Fruit fly (Drosophila melanogaster): ENCODE measurements around the gene 140up.
A peak's percentile ranks its signal among the peaks of the same experiment; 100 is the strongest.

The 140up gene

dm6 chr3R:14088887-14089567 is 36.3 kb downstream of the 140up start, which contains the start of gene Npc2b (continued):
- TF ChIP-seq Nf-YB (GFP tag; optimal IDR thresholded peaks at IDR 0.05) = peak; percentile 15
- TF ChIP-seq gsb (GFP tag; IDR thresholded peaks at IDR 0.05) = no peak
- 0 out of 2 replicates have a peak, but pooled peaks have one; percentile 14 for TF ChIP-seq klu (GFP tag; IDR thresholded peaks at IDR 0.05)
- TF ChIP-seq CG9876 (GFP tag; optimal IDR thresholded peaks at IDR 0.05) = peak; percentile 56
- TF ChIP-seq fd102C (GFP tag; optimal IDR thresholded peaks at IDR 0.05) = peak; percentile 31
- peak; percentile 29 for TF ChIP-seq Myb (GFP tag; optimal IDR thresholded peaks at IDR 0.05)
- no peak for TF ChIP-seq Usf (GFP tag; optimal IDR thresholded peaks at IDR 0.05)
- TF ChIP-seq ase (GFP tag; IDR thresholded peaks at IDR 0.05) = peak; percentile 17; the same call in 1 of the 3 replicates
- TF ChIP-seq CG4282 (GFP tag; optimal IDR thresholded peaks at IDR 0.05) = peak; percentile 37
- no peak for TF ChIP-seq dan (GFP tag; IDR thresholded peaks at IDR 0.05)
- peak; percentile 83 for TF ChIP-seq CG2199 (GFP tag; IDR thresholded peaks at IDR 0.05)
- peak; percentile 50 for TF ChIP-seq CG7987 (GFP tag; optimal IDR thresholded peaks at IDR 0.05)
- TF ChIP-seq CG11247 (GFP tag; IDR thresholded peaks at IDR 0.05) = peak; percentile 60
- TF ChIP-seq pho (GFP tag; optimal IDR thresholded peaks at IDR 0.05) = peak; percentile 41
- peak; percentile 9 for TF ChIP-seq CG12236 (GFP tag; optimal IDR thresholded peaks at IDR 0.05)
- no peak for TF ChIP-seq schlank (tag; optimal IDR thresholded peaks at IDR 0.05)
- TF ChIP-seq unc-4 (GFP tag; IDR thresholded peaks at IDR 0.05; ENCODE audit: partially characterized antibody) = no peak
- TF ChIP-seq Antp (GFP tag; optimal IDR thresholded peaks at IDR 0.05) = peak; percentile 33
- peak; percentile 49 for TF ChIP-seq row (GFP tag; IDR thresholded peaks at IDR 0.05)
- TF ChIP-seq prd (optimal IDR thresholded peaks at IDR 0.05) = no peak
- peak; percentile 40; the same call in 1 of the 3 replicates for TF ChIP-seq prd (GFP tag; IDR thresholded peaks at IDR 0.05)
- TF ChIP-seq kay (GFP tag; optimal IDR thresholded peaks at IDR 0.05) = peak; percentile 5
- no peak for TF ChIP-seq CG11695 (GFP tag; IDR thresholded peaks at IDR 0.05)
- TF ChIP-seq CG12744 (GFP tag; optimal IDR thresholded peaks at IDR 0.05) = peak; percentile 33
- no peak for TF ChIP-seq D19B (GFP tag; optimal IDR thresholded peaks at IDR 0.05)
- no peak for TF ChIP-seq dm (GFP tag; optimal IDR thresholded peaks at IDR 0.05)
- no peak for TF ChIP-seq croc (GFP tag; conservative IDR thresholded peaks at IDR 0.05)
- no peak for TF ChIP-seq MBD-R2 (GFP tag; IDR thresholded peaks at IDR 0.05)
- TF ChIP-seq CG6254 (GFP tag; optimal IDR thresholded peaks at IDR 0.05) = peak; percentile 14
- peak; percentile 88 for TF ChIP-seq zf30C (GFP tag; optimal IDR thresholded peaks at IDR 0.05)
- no peak for TF ChIP-seq pzg (GFP tag; optimal IDR thresholded peaks at IDR 0.05)
- peak; percentile 81 for TF ChIP-seq Bgb (GFP tag; IDR thresholded peaks at IDR 0.05; ENCODE audit: partially characterized antibody)
- TF ChIP-seq E2f2 (GFP tag; IDR thresholded peaks at IDR 0.05) = peak; percentile 39
- TF ChIP-seq CG10147 (GFP tag; optimal IDR thresholded peaks at IDR 0.05) = no peak
- TF ChIP-seq vvl (GFP tag; IDR thresholded peaks at IDR 0.05) = peak; percentile 43; the same call in 1 of the 2 replicates
- no peak for TF ChIP-seq CG10462 (GFP tag; optimal IDR thresholded peaks at IDR 0.05)
- TF ChIP-seq her (GFP tag; optimal IDR thresholded peaks at IDR 0.05) = peak; percentile 25
- peak; percentile 38 for TF ChIP-seq btn (GFP tag; optimal IDR thresholded peaks at IDR 0.05)
- no peak for TF ChIP-seq Doc2 (GFP tag; IDR thresholded peaks at IDR 0.05)
- TF ChIP-seq CG18011 (GFP tag; optimal IDR thresholded peaks at IDR 0.05) = no peak
- TF ChIP-seq jumu (GFP tag; optimal IDR thresholded peaks at IDR 0.05) = no peak
- TF ChIP-seq ranshi (GFP tag; IDR thresholded peaks at IDR 0.05) = 0 out of 2 replicates have a peak, but pooled peaks have one; percentile 16
- peak; percentile 50 for TF ChIP-seq ATbp (GFP tag; optimal IDR thresholded peaks at IDR 0.05)
- TF ChIP-seq ap (GFP tag; IDR thresholded peaks at IDR 0.05) = no peak
- TF ChIP-seq CG10267 (tag; optimal IDR thresholded peaks at IDR 0.05) = peak; percentile 39
- TF ChIP-seq mld (GFP tag; IDR thresholded peaks at IDR 0.05; ENCODE audit: partially characterized antibody) = no peak
- no peak for TF ChIP-seq hkb (optimal IDR thresholded peaks at IDR 0.05)
- TF ChIP-seq hkb (GFP tag; IDR thresholded peaks at IDR 0.05) = peak; percentile 59
- TF ChIP-seq slou (GFP tag; optimal IDR thresholded peaks at IDR 0.05) = no peak
- 0 out of 2 replicates have a peak, but pooled peaks have one; percentile 28 for TF ChIP-seq CG4360 (GFP tag; IDR thresholded peaks at IDR 0.05)
- TF ChIP-seq CG6813 (GFP tag; optimal IDR thresholded peaks at IDR 0.05) = no peak

All from whole organism, embryonic.